ENCODE assay signal across 1 fruit fly cellular context in the genomic region with DNA sequence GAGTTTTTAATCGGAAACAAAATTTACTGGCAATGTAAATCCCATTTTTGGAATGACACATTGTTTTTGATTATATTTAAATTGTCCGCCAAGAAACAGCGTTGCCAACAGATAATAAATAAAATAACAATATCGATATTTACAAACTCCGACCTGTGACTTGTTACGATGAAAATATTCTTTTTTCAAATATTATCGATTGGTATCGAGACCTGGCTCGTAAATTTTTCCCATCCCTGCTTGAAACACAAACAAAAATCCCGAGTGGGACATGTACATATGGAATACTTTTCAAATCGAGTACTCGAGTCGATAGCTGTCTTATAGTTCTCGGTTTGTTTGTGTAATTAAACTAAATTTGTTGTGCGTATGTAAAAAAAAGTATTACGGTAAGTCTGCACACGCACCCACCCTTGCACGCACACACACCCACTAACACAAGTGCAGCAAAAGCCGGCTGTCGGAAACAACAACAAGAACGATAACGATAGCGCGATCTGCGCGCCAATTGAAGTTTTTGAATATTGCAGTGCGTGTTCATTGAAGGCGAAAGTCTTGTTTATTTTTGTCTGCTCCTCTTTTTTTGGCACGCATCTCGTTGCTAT.
TF ChIP-seq lines count a peak whose summit lies in the region.

A gene (plus strand): TSS at position 232 of the 605 bp plus-strand sequence.

TF ChIP-seq in whole organism, embryonic, 481 proteins besides CTCF, POLR2A, EP300 and RAD21 (continued from another document):
- TF ChIP-seq CG12744 (GFP tag; optimal IDR thresholded peaks at IDR 0.05; lab: Kevin White, UChicago) = no peak
- peak; percentile 52; the same call in 1 of the 2 replicates for TF ChIP-seq CG3847 (GFP tag; IDR thresholded peaks at IDR 0.05; lab: Robert Waterston, UW)
- no peak for TF ChIP-seq CG3726 (GFP tag; IDR thresholded peaks at IDR 0.05; lab: Robert Waterston, UW)
- TF ChIP-seq crp (GFP tag; optimal IDR thresholded peaks at IDR 0.05; lab: Kevin White, UChicago) = peak in 1 of 2 experiments; percentile 32
- peak; percentile 45 for TF ChIP-seq CoRest (tag; optimal IDR thresholded peaks at IDR 0.05; lab: Kevin White, UChicago)
- TF ChIP-seq CG9215 (GFP tag; IDR thresholded peaks at IDR 0.05; lab: Robert Waterston, UW) = peak; percentile 98
- no peak for TF ChIP-seq yki (optimal IDR thresholded peaks at IDR 0.05; lab: Kevin White, UChicago)
- peak; percentile 84 for TF ChIP-seq hb (GFP tag; IDR thresholded peaks at IDR 0.05; lab: Robert Waterston, UW; ENCODE audit: partially characterized antibody)
- TF ChIP-seq gsb (GFP tag; IDR thresholded peaks at IDR 0.05; lab: Robert Waterston, UW) = no peak
- TF ChIP-seq dysf (GFP tag; IDR thresholded peaks at IDR 0.05; lab: Robert Waterston, UW) = no peak
- peak; percentile 89 for TF ChIP-seq stwl (tag; optimal IDR thresholded peaks at IDR 0.05; lab: Kevin White, UChicago)
- no peak for TF ChIP-seq insv (GFP tag; optimal IDR thresholded peaks at IDR 0.05; lab: Kevin White, UChicago)
- TF ChIP-seq CG18476 (GFP tag; optimal IDR thresholded peaks at IDR 0.05; lab: Kevin White, UChicago) = no peak
- no peak for TF ChIP-seq peb (GFP tag; IDR thresholded peaks at IDR 0.05; lab: Robert Waterston, UW)
- peak; percentile 42 for TF ChIP-seq Abd-B (GFP tag; optimal IDR thresholded peaks at IDR 0.05; lab: Kevin White, UChicago)
- TF ChIP-seq HLHmδ (GFP tag; optimal IDR thresholded peaks at IDR 0.05; lab: Kevin White, UChicago) = no peak
- TF ChIP-seq caup (GFP tag; optimal IDR thresholded peaks at IDR 0.05; lab: Kevin White, UChicago; ENCODE audit: severe bottlenecking) = no peak
- TF ChIP-seq luna (GFP tag; optimal IDR thresholded peaks at IDR 0.05; lab: Kevin White, UChicago) = no peak
- TF ChIP-seq scrt (GFP tag; optimal IDR thresholded peaks at IDR 0.05; lab: Kevin White, UChicago) = no peak
- no peak for TF ChIP-seq CG11456 (GFP tag; IDR thresholded peaks at IDR 0.05; lab: Robert Waterston, UW)
- TF ChIP-seq so (GFP tag; IDR thresholded peaks at IDR 0.05; lab: Robert Waterston, UW) = no peak
- TF ChIP-seq CG10209 (GFP tag; optimal IDR thresholded peaks at IDR 0.05; lab: Kevin White, UChicago) = no peak
- TF ChIP-seq cas (GFP tag; IDR thresholded peaks at IDR 0.05; lab: Robert Waterston, UW) = no peak
- no peak for TF ChIP-seq CG8388 (GFP tag; optimal IDR thresholded peaks at IDR 0.05; lab: Kevin White, UChicago)
- no peak for TF ChIP-seq tll (GFP tag; optimal IDR thresholded peaks at IDR 0.05; lab: Kevin White, UChicago)
- TF ChIP-seq CG4730 (GFP tag; IDR thresholded peaks at IDR 0.05; lab: Robert Waterston, UW) = no peak
- TF ChIP-seq row (GFP tag; IDR thresholded peaks at IDR 0.05; lab: Robert Waterston, UW) = peak; percentile 33; the same call in 1 of the 3 replicates
- TF ChIP-seq H15 (GFP tag; IDR thresholded peaks at IDR 0.05; lab: Robert Waterston, UW) = no peak
- peak; percentile 89 for TF ChIP-seq CG4360 (GFP tag; IDR thresholded peaks at IDR 0.05; lab: Robert Waterston, UW)
- TF ChIP-seq Sin3A (optimal IDR thresholded peaks at IDR 0.05; lab: Kevin White, UChicago) = peak; percentile 72
- no peak for TF ChIP-seq fd102C (GFP tag; optimal IDR thresholded peaks at IDR 0.05; lab: Kevin White, UChicago)
- no peak for TF ChIP-seq gcm2 (GFP tag; optimal IDR thresholded peaks at IDR 0.05; lab: Kevin White, UChicago)
- TF ChIP-seq CG17829 (tag; optimal IDR thresholded peaks at IDR 0.05; lab: Kevin White, UChicago) = peak; percentile 17
- peak; percentile 89 for TF ChIP-seq CG34224 (GFP tag; IDR thresholded peaks at IDR 0.05; lab: Robert Waterston, UW; ENCODE audit: partially characterized antibody)
- TF ChIP-seq mam (GFP tag; optimal IDR thresholded peaks at IDR 0.05; lab: Kevin White, UChicago) = no peak
- TF ChIP-seq ato (GFP tag; IDR thresholded peaks at IDR 0.05; lab: Robert Waterston, UW; ENCODE audit: partially characterized antibody) = peak; percentile 88
- no peak for TF ChIP-seq Antp (GFP tag; optimal IDR thresholded peaks at IDR 0.05; lab: Kevin White, UChicago)
- TF ChIP-seq CG8944 (GFP tag; optimal IDR thresholded peaks at IDR 0.05; lab: Kevin White, UChicago) = no peak
- TF ChIP-seq CG1647 (GFP tag; optimal IDR thresholded peaks at IDR 0.05; lab: Kevin White, UChicago) = no peak
- no peak for TF ChIP-seq CG13775 (GFP tag; optimal IDR thresholded peaks at IDR 0.05; lab: Kevin White, UChicago)
- TF ChIP-seq Meics (GFP tag; optimal IDR thresholded peaks at IDR 0.05; lab: Kevin White, UChicago) = no peak
- no peak for TF ChIP-seq ssp (GFP tag; IDR thresholded peaks at IDR 0.05; lab: Robert Waterston, UW)
- TF ChIP-seq nmo (GFP tag; optimal IDR thresholded peaks at IDR 0.05; lab: Kevin White, UChicago) = peak; percentile 58
- TF ChIP-seq CG10543 (GFP tag; optimal IDR thresholded peaks at IDR 0.05; lab: Kevin White, UChicago) = no peak
- peak; percentile 95 for TF ChIP-seq amos (GFP tag; IDR thresholded peaks at IDR 0.05; lab: Robert Waterston, UW; ENCODE audit: partially characterized antibody)
- TF ChIP-seq Fer3 (tag; optimal IDR thresholded peaks at IDR 0.05; lab: Kevin White, UChicago) = no peak
- TF ChIP-seq E2f2 (GFP tag; IDR thresholded peaks at IDR 0.05; lab: Robert Waterston, UW) = peak; percentile 95
- no peak for TF ChIP-seq CG9437 (GFP tag; optimal IDR thresholded peaks at IDR 0.05; lab: Kevin White, UChicago)
- no peak for TF ChIP-seq CG11093 (GFP tag; IDR thresholded peaks at IDR 0.05; lab: Robert Waterston, UW)
- TF ChIP-seq pnt (GFP tag; optimal IDR thresholded peaks at IDR 0.05; lab: Kevin White, UChicago) = no peak
- TF ChIP-seq Usf (GFP tag; optimal IDR thresholded peaks at IDR 0.05; lab: Kevin White, UChicago) = no peak
- TF ChIP-seq CG8924 (tag; optimal IDR thresholded peaks at IDR 0.05; lab: Kevin White, UChicago) = peak; percentile 3
- TF ChIP-seq ro (GFP tag; IDR thresholded peaks at IDR 0.05; lab: Robert Waterston, UW) = no peak
- TF ChIP-seq onecut (GFP tag; IDR thresholded peaks at IDR 0.05; lab: Robert Waterston, UW) = no peak
- no peak for TF ChIP-seq CG17568 (GFP tag; optimal IDR thresholded peaks at IDR 0.05; lab: Kevin White, UChicago)
- no peak for TF ChIP-seq zfh1 (GFP tag; IDR thresholded peaks at IDR 0.05; lab: Robert Waterston, UW)
- no peak for TF ChIP-seq CG12299 (tag; optimal IDR thresholded peaks at IDR 0.05; lab: Kevin White, UChicago)
- TF ChIP-seq CG2129 (GFP tag; IDR thresholded peaks at IDR 0.05; lab: Robert Waterston, UW; ENCODE audit: partially characterized antibody) = peak; percentile 87
- peak; percentile 32 for TF ChIP-seq CG12391 (tag; optimal IDR thresholded peaks at IDR 0.05; lab: Kevin White, UChicago)
- no peak for TF ChIP-seq CG15514 (GFP tag; optimal IDR thresholded peaks at IDR 0.05; lab: Kevin White, UChicago)
- TF ChIP-seq CG2875 (GFP tag; optimal IDR thresholded peaks at IDR 0.05; lab: Kevin White, UChicago) = no peak
- TF ChIP-seq CG16779 (GFP tag; IDR thresholded peaks at IDR 0.05; lab: Robert Waterston, UW) = no peak
- TF ChIP-seq CrebB (tag; optimal IDR thresholded peaks at IDR 0.05; lab: Kevin White, UChicago) = no peak
- TF ChIP-seq Scr (GFP tag; IDR thresholded peaks at IDR 0.05; lab: Robert Waterston, UW; ENCODE audit: partially characterized antibody) = peak; percentile 92
- TF ChIP-seq Sry-δ (GFP tag; optimal IDR thresholded peaks at IDR 0.05; lab: Kevin White, UChicago) = peak; percentile 91
- no peak for TF ChIP-seq otp (GFP tag; IDR thresholded peaks at IDR 0.05; lab: Robert Waterston, UW)
- TF ChIP-seq CG1792 (GFP tag; optimal IDR thresholded peaks at IDR 0.05; lab: Kevin White, UChicago) = no peak
- TF ChIP-seq sna (GFP tag; IDR thresholded peaks at IDR 0.05; lab: Robert Waterston, UW; ENCODE audit: partially characterized antibody) = peak; percentile 94
- TF ChIP-seq CG7963 (GFP tag; IDR thresholded peaks at IDR 0.05; lab: Robert Waterston, UW; ENCODE audit: partially characterized antibody) = peak; percentile 87
- peak; percentile 79 for TF ChIP-seq CG14860 (GFP tag; IDR thresholded peaks at IDR 0.05; lab: Robert Waterston, UW; ENCODE audit: partially characterized antibody)
- TF ChIP-seq Taf1 (GFP tag; IDR thresholded peaks at IDR 0.05; lab: Robert Waterston, UW) = no peak
- TF ChIP-seq zfh2 (GFP tag; optimal IDR thresholded peaks at IDR 0.05; lab: Kevin White, UChicago) = no peak
- no peak for TF ChIP-seq gro (GFP tag; optimal IDR thresholded peaks at IDR 0.05; lab: Kevin White, UChicago)
- TF ChIP-seq odd (GFP tag; optimal IDR thresholded peaks at IDR 0.05; lab: Kevin White, UChicago) = no peak
- peak; percentile 70 for TF ChIP-seq CG14710 (tag; optimal IDR thresholded peaks at IDR 0.05; lab: Kevin White, UChicago)
- peak; percentile 64 for TF ChIP-seq trem (tag; optimal IDR thresholded peaks at IDR 0.05; lab: Kevin White, UChicago)
- no peak for TF ChIP-seq CG15073 (GFP tag; optimal IDR thresholded peaks at IDR 0.05; lab: Kevin White, UChicago)
- TF ChIP-seq ase (GFP tag; IDR thresholded peaks at IDR 0.05; lab: Robert Waterston, UW) = no peak
- TF ChIP-seq bbx (GFP tag; IDR thresholded peaks at IDR 0.05; lab: Robert Waterston, UW; ENCODE audit: partially characterized antibody) = peak; percentile 92
- TF ChIP-seq CG15269 (tag; optimal IDR thresholded peaks at IDR 0.05; lab: Kevin White, UChicago) = no peak
- peak; percentile 25 for TF ChIP-seq CG3838 (GFP tag; optimal IDR thresholded peaks at IDR 0.05; lab: Kevin White, UChicago)
- no peak for TF ChIP-seq CG8089 (GFP tag; optimal IDR thresholded peaks at IDR 0.05; lab: Kevin White, UChicago)
